Fruit fly (Drosophila melanogaster) whole organism, adult: Measurements from ENCODE around the gene CG45002.

Experiments
- CG11617 ChIP-seq: fragments of 200-800 bp; sonication (Bioruptor generic); optimal IDR thresholded peaks from 2 replicates; lab custom pipeline; 2017; ENCODE audit warnings: mild to moderate bottlenecking, missing biosample characterization, missing genetic modification reagents, missing genetic modification characterization
- CG12768 ChIP-seq: fragments of 200-800 bp; sonication (Bioruptor generic); optimal IDR thresholded peaks from 2 replicates; lab custom pipeline; 2017; ENCODE audit warnings: missing biosample characterization, missing genetic modification characterization, mild to moderate bottlenecking, moderate library complexity, missing genetic modification reagents
- CG14711 ChIP-seq: fragments of 200-800 bp; sonication (Bioruptor generic); optimal IDR thresholded peaks from 2 replicates; lab custom pipeline; 2018; ENCODE audit warnings: missing biosample characterization, mild to moderate bottlenecking, missing genetic modification characterization, moderate library complexity
- CG1620 ChIP-seq: fragments of 200-800 bp; sonication (Bioruptor generic); optimal IDR thresholded peaks from 2 replicates; lab custom pipeline; 2016; ENCODE audit warnings: missing biosample characterization, missing genetic modification characterization
- CG33017 ChIP-seq: fragments of 200-800 bp; sonication (Bioruptor generic); optimal IDR thresholded peaks from 2 replicates; lab custom pipeline; 2018; ENCODE audit warnings: missing biosample characterization, mild to moderate bottlenecking, missing genetic modification characterization, moderate library complexity
- CG5204 ChIP-seq: fragments of 200-800 bp; sonication (Bioruptor generic); optimal IDR thresholded peaks from 2 replicates; lab custom pipeline; 2016; ENCODE audit warnings: missing biosample characterization, missing genetic modification characterization
- CG7045 ChIP-seq: fragments of 200-800 bp; sonication (Bioruptor generic); optimal IDR thresholded peaks from 2 replicates; lab custom pipeline; 2017; ENCODE audit warnings: missing biosample characterization, mild to moderate bottlenecking, missing genetic modification characterization
- CG7101 ChIP-seq: fragments of 200-800 bp; sonication (Bioruptor generic); optimal IDR thresholded peaks from 2 replicates; lab custom pipeline; 2018; ENCODE audit warnings: missing biosample characterization, mild to moderate bottlenecking, missing genetic modification characterization, moderate library complexity
- Clk ChIP-seq: fragments of 200-800 bp; sonication (Bioruptor generic); optimal IDR thresholded peaks from 2 replicates; lab custom pipeline; 2017; ENCODE audit warnings: missing biosample characterization, missing genetic modification characterization
- Crg-1 ChIP-seq: fragments of 200-800 bp; sonication (Bioruptor generic); optimal IDR thresholded peaks from 2 replicates; lab custom pipeline; 2016; ENCODE audit warnings: missing biosample characterization, missing genetic modification characterization
- Hr96 ChIP-seq: fragments of 200-800 bp; sonication (Bioruptor generic); optimal IDR thresholded peaks from 2 replicates; lab custom pipeline; 2016; ENCODE audit warnings: missing biosample characterization, missing genetic modification characterization
- Mnt ChIP-seq: fragments of 200-800 bp; sonication (Bioruptor generic); optimal IDR thresholded peaks from 2 replicates; lab custom pipeline; 2016; ENCODE audit warnings: missing biosample characterization, mild to moderate bottlenecking, missing genetic modification characterization
- bab1 ChIP-seq: fragments of 200-800 bp; sonication (Bioruptor generic); optimal IDR thresholded peaks from 3 replicates; lab custom pipeline; 2019; ENCODE audit warnings: missing biosample characterization, mild to moderate bottlenecking, missing genetic modification characterization, moderate library complexity
- cic ChIP-seq: fragments of 200-800 bp; sonication (Bioruptor generic); optimal IDR thresholded peaks from 2 replicates; lab custom pipeline; 2017; ENCODE audit warnings: missing biosample characterization, mild to moderate bottlenecking, missing genetic modification characterization, moderate library complexity
- cnc ChIP-seq, 2 experiments: fragments of >200 bp; optimal IDR thresholded peaks; 2 replicates each; lab custom pipeline; 2017
- kay ChIP-seq: fragments of 200-800 bp; sonication (Bioruptor generic); peaks from one replicate; lab custom pipeline; 2016; ENCODE audit warnings: missing biosample characterization, missing genetic modification characterization, borderline replicate concordance
- ovo ChIP-seq: fragments of 200-800 bp; sonication (Bioruptor generic); optimal IDR thresholded peaks from 2 replicates; lab custom pipeline; 2016; ENCODE audit warnings: missing biosample characterization, missing genetic modification characterization
- pad ChIP-seq: fragments of 200-800 bp; sonication (Bioruptor generic); optimal IDR thresholded peaks from 3 replicates; lab custom pipeline; 2017; ENCODE audit warnings: missing biosample characterization, missing genetic modification characterization, mild to moderate bottlenecking, moderate library complexity, missing genetic modification reagents
- tj ChIP-seq: fragments of 200-800 bp; sonication (Bioruptor generic); optimal IDR thresholded peaks from 3 replicates; lab custom pipeline; 2017; ENCODE audit warnings: missing biosample characterization, mild to moderate bottlenecking, missing genetic modification characterization, moderate library complexity
- toe ChIP-seq: fragments of 200-800 bp; sonication (Bioruptor generic); optimal IDR thresholded peaks from 2 replicates; lab custom pipeline; 2016; ENCODE audit warnings: missing biosample characterization, missing genetic modification characterization

Gene CG45002

DNA sequence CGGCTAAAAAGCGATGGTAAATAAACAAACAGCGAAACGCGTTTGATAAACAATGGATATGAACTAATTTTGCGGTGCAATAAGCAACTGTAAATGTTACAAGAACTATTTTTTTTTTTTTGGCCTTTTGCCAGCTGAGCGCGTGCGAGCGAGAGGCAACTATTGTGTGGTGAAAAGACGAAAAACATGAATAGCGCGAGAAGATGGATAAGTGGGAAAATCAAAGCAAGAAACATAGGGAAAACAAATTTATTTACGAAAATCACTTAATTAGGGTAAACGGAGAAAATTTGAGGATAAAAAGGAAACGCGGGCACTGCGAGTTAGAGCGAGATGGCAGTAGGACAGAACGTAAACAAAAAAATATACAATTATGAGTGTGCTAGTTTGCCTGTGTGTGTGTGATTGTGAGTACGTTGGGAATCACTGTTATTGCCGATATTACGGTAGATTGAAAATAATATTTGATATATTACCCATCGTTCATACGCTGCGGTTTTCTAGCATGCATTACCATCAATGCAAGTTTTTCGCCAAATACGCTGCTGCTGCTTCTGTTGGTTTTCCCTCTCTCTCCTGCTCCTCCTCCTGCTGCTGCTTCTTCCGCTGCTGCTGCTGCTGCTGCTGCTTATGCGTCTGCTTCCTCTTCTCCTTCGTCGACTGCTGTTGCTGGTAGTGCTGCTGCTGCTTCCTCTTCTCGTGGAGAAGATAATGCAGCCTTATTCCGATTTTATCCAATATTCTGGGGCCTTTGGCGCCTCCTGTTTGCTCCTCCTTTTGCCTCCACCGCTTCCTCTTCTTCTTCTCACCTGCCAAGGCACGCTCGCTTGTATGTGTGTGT lies 10.1 kb upstream of the CG45002 start:
- TF ChIP-seq bab1 (GFP tag; lab: Kevin White, UChicago) (no peak), ovo (no peak), kay (no peak), CG5204 (GFP tag; lab: Kevin White, UChicago) (no peak), cic (GFP tag; lab: Kevin White, UChicago) (no peak), CG7045 (no peak), Clk (GFP tag; lab: Kevin White, UChicago) (no peak), pad (peak; percentile 27), Crg-1 (peak; percentile 18), CG7101 (tag; lab: Kevin White, UChicago) (no peak), toe (GFP tag; lab: Kevin White, UChicago) (no peak), CG11617 (GFP tag; lab: Kevin White, UChicago) (no peak), tj (GFP tag; lab: Kevin White, UChicago) (no peak), Mnt (GFP tag; lab: Kevin White, UChicago) (no peak), CG1620 (peak; percentile 12), CG14711 (tag; lab: Kevin White, UChicago) (no peak)

DNA sequence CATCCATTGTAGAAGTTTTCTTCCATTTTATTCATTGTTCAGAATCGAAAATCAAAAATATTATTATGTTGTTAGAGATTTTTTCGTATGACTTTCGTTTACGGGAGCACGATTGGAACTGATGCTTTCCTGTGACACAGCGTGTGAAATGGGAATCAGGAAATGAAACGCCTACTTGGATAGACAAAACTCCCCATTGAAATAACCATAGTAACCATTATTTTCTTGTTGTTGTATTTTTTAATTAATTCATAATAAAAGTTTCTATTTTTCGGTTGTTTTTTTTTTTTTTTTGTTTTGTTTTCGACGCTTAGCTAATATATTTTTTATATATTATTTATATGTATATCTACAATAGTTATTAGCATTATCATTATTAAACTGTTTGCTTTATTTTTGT lies 1.9 kb upstream of the CG45002 start, which contains the start of gene CG43077:
CG43077 (minus strand) TSS at position 101 of the 400 bp plus-strand sequence.
- no peak for TF ChIP-seq Hr96 (GFP tag; lab: Kevin White, UChicago)
- no peak for TF ChIP-seq CG33017
- TF ChIP-seq toe (GFP tag; lab: Kevin White, UChicago) = no peak
- no peak for TF ChIP-seq Clk (GFP tag; lab: Kevin White, UChicago)
- TF ChIP-seq cic (GFP tag; lab: Kevin White, UChicago) = no peak
- TF ChIP-seq pad = no peak
- TF ChIP-seq bab1 (GFP tag; lab: Kevin White, UChicago) = no peak
- no peak for TF ChIP-seq kay
- no peak for TF ChIP-seq CG5204 (GFP tag; lab: Kevin White, UChicago)
- no peak for TF ChIP-seq cnc (optimal IDR thresholded peaks at IDR 0.05; lab: Kevin White, UChicago)
- TF ChIP-seq Crg-1 = no peak
- TF ChIP-seq CG12768 (GFP tag; lab: Kevin White, UChicago) = no peak
- TF ChIP-seq CG7045 = no peak
- TF ChIP-seq CG7101 (tag; lab: Kevin White, UChicago) = no peak
- no peak for TF ChIP-seq CG14711 (tag; lab: Kevin White, UChicago)
- TF ChIP-seq CG1620 = no peak

DNA sequence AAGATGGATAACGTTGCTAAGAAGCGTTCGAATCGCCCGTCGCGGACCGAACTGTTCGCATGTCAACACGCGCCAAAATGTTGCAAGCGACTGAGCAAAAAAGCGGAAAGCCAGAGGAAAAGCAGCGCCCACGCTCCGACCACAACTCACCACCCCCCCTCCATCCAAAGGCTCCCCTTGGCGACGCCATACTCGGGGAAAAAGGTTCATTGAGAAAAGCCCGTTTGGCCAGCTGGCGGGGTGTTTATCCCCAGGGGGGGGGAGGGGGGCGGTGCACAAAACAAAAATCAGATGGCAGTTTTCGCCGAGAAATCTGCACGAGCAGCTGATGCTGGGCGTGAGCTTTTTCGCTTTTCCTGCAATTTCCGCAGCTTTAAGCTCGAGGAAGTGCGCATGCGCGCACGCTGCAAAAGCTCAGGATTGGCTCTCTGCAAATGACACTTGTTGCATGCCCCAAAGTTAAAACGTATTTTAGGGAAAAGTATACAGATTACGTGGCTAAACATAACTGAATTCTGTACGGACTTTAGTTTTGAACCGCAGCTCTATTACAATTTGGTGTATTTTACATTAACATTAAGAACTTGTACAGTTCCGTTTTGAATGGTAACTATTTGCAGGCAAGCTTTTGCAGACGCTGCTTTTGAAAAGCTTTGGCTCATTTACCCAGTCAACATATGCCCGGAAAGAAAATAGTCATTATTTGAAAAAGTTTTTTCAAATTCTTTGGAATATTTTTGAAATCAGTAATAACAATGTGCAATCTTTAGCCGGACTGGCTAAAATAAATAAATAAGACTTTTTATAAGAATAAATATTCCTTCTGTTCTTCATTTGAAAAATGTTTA lies 18.6 kb downstream of the CG45002 start:
- TF ChIP-seq tj (GFP tag; lab: Kevin White, UChicago) = no peak
- no peak for TF ChIP-seq CG7045
- no peak for TF ChIP-seq toe (GFP tag; lab: Kevin White, UChicago)
- TF ChIP-seq CG1620 = no peak
- TF ChIP-seq Clk (GFP tag; lab: Kevin White, UChicago) = no peak
- no peak for TF ChIP-seq cic (GFP tag; lab: Kevin White, UChicago)
- TF ChIP-seq CG14711 (tag; lab: Kevin White, UChicago) = no peak
- no peak for TF ChIP-seq Crg-1
- no peak for TF ChIP-seq CG33017
- TF ChIP-seq Mnt (GFP tag; lab: Kevin White, UChicago) = no peak
- no peak for TF ChIP-seq CG7101 (tag; lab: Kevin White, UChicago)
- no peak for TF ChIP-seq cnc (optimal IDR thresholded peaks at IDR 0.05; lab: Kevin White, UChicago)
- TF ChIP-seq CG12768 (GFP tag; lab: Kevin White, UChicago) = no peak
- no peak for TF ChIP-seq ovo
- no peak for TF ChIP-seq CG5204 (GFP tag; lab: Kevin White, UChicago)
- no peak for TF ChIP-seq kay
- no peak for TF ChIP-seq Hr96 (GFP tag; lab: Kevin White, UChicago)
- no peak for TF ChIP-seq pad

DNA sequence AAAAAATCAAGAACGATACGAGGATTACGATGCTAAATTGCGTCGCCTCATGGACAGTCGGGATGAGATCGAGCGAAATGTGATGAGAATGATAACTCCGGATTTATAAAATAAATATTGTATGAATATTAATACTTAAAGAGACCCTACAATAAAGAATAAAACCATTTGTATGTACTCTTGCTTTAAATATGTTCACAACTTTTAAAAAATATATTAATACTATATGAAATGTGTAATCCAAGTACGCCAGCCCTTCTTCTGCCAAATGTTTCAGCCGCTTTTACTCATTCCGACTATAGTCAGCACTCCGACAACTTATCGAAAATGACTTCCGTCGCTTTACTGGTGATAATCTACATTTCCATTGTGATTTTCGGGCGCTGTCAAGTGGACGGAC lies 43.3 kb downstream of the CG45002 start, which contains the start of gene CG43997:
CG43997 (plus strand) TSS at position 301 of the 400 bp plus-strand sequence.
- TF ChIP-seq Hr96 (GFP tag; lab: Kevin White, UChicago) (no peak), Clk (GFP tag; lab: Kevin White, UChicago) (no peak), kay (no peak), toe (GFP tag; lab: Kevin White, UChicago) (no peak), cnc (optimal IDR thresholded peaks at IDR 0.05; lab: Kevin White, UChicago) (no peak), Mnt (GFP tag; lab: Kevin White, UChicago) (no peak), CG5204 (GFP tag; lab: Kevin White, UChicago) (no peak), pad (no peak), CG12768 (GFP tag; lab: Kevin White, UChicago) (no peak), CG1620 (no peak)

dm6 chrX:17022004-17022403 lies 44.5 kb downstream of the CG45002 start, which contains the start of gene CG43996:
CG43996 (plus strand) TSS chrX:17022304.
- TF ChIP-seq tj (GFP tag; lab: Kevin White, UChicago) = no peak
- TF ChIP-seq CG12768 (GFP tag; lab: Kevin White, UChicago) = no peak
- TF ChIP-seq Crg-1 = no peak
- TF ChIP-seq CG1620 = no peak
- no peak for TF ChIP-seq CG7045
- TF ChIP-seq kay = no peak
- TF ChIP-seq CG11617 (GFP tag; lab: Kevin White, UChicago) = no peak
- no peak for TF ChIP-seq Hr96 (GFP tag; lab: Kevin White, UChicago)
- TF ChIP-seq Mnt (GFP tag; lab: Kevin White, UChicago) = no peak
- no peak for TF ChIP-seq toe (GFP tag; lab: Kevin White, UChicago)
